Worm (Caenorhabditis elegans): ENCODE results near the gene spds-1.

- TF ChIP-seq lin-39 (tag; optimal IDR thresholded peaks at IDR 0.05) (no peak), mab-5 (tag; optimal IDR thresholded peaks at IDR 0.05) (no peak), unc-39 (tag; optimal IDR thresholded peaks at IDR 0.05) (no peak), ceh-16 (tag; optimal IDR thresholded peaks at IDR 0.05) (no peak), snpc-4 (tag; optimal IDR thresholded peaks at IDR 0.05) (no peak), mdl-1 (tag; optimal IDR thresholded peaks at IDR 0.05) (no peak)
Observed at ce11 chrII:12776379-12776778, 30.3 kb upstream of the spds-1 start, which contains the start of gene Y46G5A.34.
